Worm (Caenorhabditis elegans) whole organism, L4 larva: Measurements from ENCODE around the gene srh-55.

Source experiments
- F10B5.3 ChIP-seq: sonication (generic microtip); optimal IDR thresholded peaks from 2 replicates; lab custom pipeline; 2016; ENCODE audit warnings: mild to moderate bottlenecking, missing genetic modification characterization, missing compliant biosample characterization
- F37D6.2 ChIP-seq: sonication (generic microtip); optimal IDR thresholded peaks from 2 replicates; lab custom pipeline; 2016; ENCODE audit warnings: mild to moderate bottlenecking, missing genetic modification characterization, missing compliant biosample characterization
- F44E2.7 ChIP-seq: fragments of 200-800 bp; sonication (Bioruptor generic); IDR thresholded peaks from 2 replicates; pipeline ENCODE4 v2.1.2; 2022; ENCODE audit warnings: missing genetic modification characterization, missing compliant biosample characterization
- R02D3.7 ChIP-seq: fragments of 150-350 bp; sonication (generic microtip); optimal IDR thresholded peaks from 3 replicates; lab custom pipeline; 2014; ENCODE audit warnings: missing biosample characterization, missing genetic modification characterization
- Y105C5A.15 ChIP-seq: fragments of 200-800 bp; sonication (Bioruptor generic); IDR thresholded peaks from 2 replicates; pipeline ENCODE4 v1.3.6; 2022; ENCODE audit warnings: missing genetic modification characterization, missing compliant biosample characterization
- Y48G9A.11 ChIP-seq: fragments of 200-800 bp; sonication (Bioruptor generic); IDR thresholded peaks from 2 replicates; pipeline ENCODE4 v1.3.6; 2022; ENCODE audit warnings: missing genetic modification reagents, missing genetic modification characterization, missing compliant biosample characterization
- Y75B8A.6 ChIP-seq: fragments of 200-800 bp; sonication (Bioruptor generic); IDR thresholded peaks from 2 replicates; pipeline ENCODE4 v1.3.6; 2022; ENCODE audit warnings: missing genetic modification reagents, missing genetic modification characterization, missing compliant biosample characterization
- ZK337.2 ChIP-seq: fragments of 200-800 bp; sonication (Bioruptor generic); IDR thresholded peaks from 2 replicates; pipeline ENCODE4 v1.3.6; 2022; ENCODE audit warnings: missing genetic modification reagents, missing genetic modification characterization, missing compliant biosample characterization
- ama-1 ChIP-seq: fragments of 150-350 bp; optimal IDR thresholded peaks from 2 replicates; lab custom pipeline; 2014; ENCODE audit warnings: inconsistent platforms, mixed read lengths
- arid-1 ChIP-seq: fragments of 200-800 bp; sonication (Bioruptor generic); conservative IDR thresholded peaks from 2 replicates; pipeline ENCODE4 v1.3.6; 2022; ENCODE audit warnings: missing genetic modification reagents, missing genetic modification characterization, missing compliant biosample characterization
- ceh-20 ChIP-seq: fragments of 200-800 bp; sonication (Bioruptor generic); IDR thresholded peaks from 2 replicates; pipeline ENCODE4 v1.3.6; 2022; ENCODE audit warnings: missing genetic modification reagents, missing genetic modification characterization, missing compliant biosample characterization
- ceh-28 ChIP-seq: fragments of 150-350 bp; optimal IDR thresholded peaks from 2 replicates; lab custom pipeline; 2014; ENCODE audit warnings: missing biosample characterization, missing genetic modification reagents, missing genetic modification characterization
- ceh-44 ChIP-seq: fragments of 200-800 bp; sonication (Bioruptor generic); IDR thresholded peaks from 2 replicates; pipeline ENCODE4 v1.3.6; 2022; ENCODE audit warnings: missing genetic modification reagents, missing genetic modification characterization, missing compliant biosample characterization
- ceh-62 ChIP-seq: sonication (generic microtip); optimal IDR thresholded peaks from 2 replicates; lab custom pipeline; 2017; ENCODE audit warnings: missing biosample characterization, missing genetic modification characterization
- daf-12 ChIP-seq: fragments of 150-350 bp; optimal IDR thresholded peaks from 2 replicates; lab custom pipeline; 2014; ENCODE audit warnings: missing biosample characterization, missing genetic modification reagents, missing genetic modification characterization
- daf-16 ChIP-seq, 3 experiments: sonication (generic microtip); optimal IDR thresholded peaks; 2 replicates each; lab custom pipeline; 2016 to 2017; ENCODE audit warnings: missing genetic modification characterization in 3 of 3, missing genetic modification reagents in 3 of 3, mild to moderate bottlenecking in 2 of 3, missing compliant biosample characterization in 2 of 3, missing biosample characterization in 1 of 3, moderate library complexity in 1 of 3
- daf-8 ChIP-seq: fragments of 200-800 bp; sonication (Bioruptor generic); IDR thresholded peaks from 2 replicates; pipeline ENCODE4 v1.3.6; 2022; ENCODE audit warnings: missing genetic modification characterization, missing compliant biosample characterization
- dmd-9 ChIP-seq: fragments of 200-800 bp; sonication (Bioruptor generic); IDR thresholded peaks from 2 replicates; pipeline ENCODE4 v1.3.6; 2022; ENCODE audit warnings: missing genetic modification reagents, missing genetic modification characterization, missing compliant biosample characterization
- dpl-1 ChIP-seq: fragments of 150-350 bp; optimal IDR thresholded peaks from 2 replicates; lab custom pipeline; 2014; ENCODE audit warnings: missing biosample characterization, missing genetic modification reagents, missing genetic modification characterization
- egl-43 ChIP-seq: fragments of 200-800 bp; sonication (Bioruptor generic); IDR thresholded peaks from 2 replicates; pipeline ENCODE4 v1.3.6; 2022; ENCODE audit warnings: missing genetic modification reagents, missing genetic modification characterization, missing compliant biosample characterization
- fkh-10 ChIP-seq: fragments of 150-350 bp; optimal IDR thresholded peaks from 2 replicates; lab custom pipeline; 2014; ENCODE audit warnings: missing biosample characterization, missing genetic modification reagents, missing genetic modification characterization
- hif-1 ChIP-seq, 2 experiments: sonication (generic microtip); optimal IDR thresholded peaks; 2 replicates each; lab custom pipeline; 2016 to 2017; ENCODE audit warnings: missing compliant biosample characterization in 2 of 2, missing genetic modification characterization in 2 of 2, missing genetic modification reagents in 2 of 2, missing genotype in 2 of 2, mild to moderate bottlenecking in 1 of 2
- hlh-11 ChIP-seq: fragments of 200-800 bp; sonication (Bioruptor generic); optimal IDR thresholded peaks from 2 replicates; lab custom pipeline; 2018; ENCODE audit warnings: mild to moderate bottlenecking, missing genetic modification characterization, missing compliant biosample characterization
- lin-13 ChIP-seq: fragments of 150-350 bp; optimal IDR thresholded peaks from 2 replicates; lab custom pipeline; 2014; ENCODE audit warnings: missing biosample characterization, missing genetic modification reagents, missing genetic modification characterization
- lin-29 ChIP-seq: fragments of 200-800 bp; sonication (Bioruptor generic); IDR thresholded peaks from 2 replicates; pipeline ENCODE4 v1.3.6; 2022; ENCODE audit warnings: missing genetic modification reagents, missing genetic modification characterization, missing compliant biosample characterization
- lin-38 ChIP-seq: fragments of 200-800 bp; sonication (Bioruptor generic); IDR thresholded peaks from 2 replicates; pipeline ENCODE4 v1.3.6; 2022; ENCODE audit warnings: missing genetic modification reagents, missing genetic modification characterization, missing compliant biosample characterization
- lir-3 ChIP-seq: sonication (generic microtip); optimal IDR thresholded peaks from 2 replicates; lab custom pipeline; 2016; ENCODE audit warnings: mild to moderate bottlenecking, missing genetic modification characterization, missing compliant biosample characterization
- madf-5 ChIP-seq, 2 experiments: fragments of 200-800 bp; sonication (Bioruptor generic); IDR thresholded peaks; 2 replicates each; pipeline ENCODE4 v1.3.6; 2022; ENCODE audit warnings: missing compliant biosample characterization in 2 of 2, missing genetic modification characterization in 2 of 2
- madf-9 ChIP-seq: fragments of 200-800 bp; sonication (Bioruptor generic); conservative IDR thresholded peaks from 2 replicates; pipeline ENCODE4 v1.3.6; 2022; ENCODE audit warnings: missing genetic modification reagents, missing genetic modification characterization, missing compliant biosample characterization
- mdl-1 ChIP-seq, 2 experiments: fragments of 150-350 bp in 1 of 2; sonication (generic microtip) in 1 of 2; optimal IDR thresholded peaks; 2 replicates each; lab custom pipeline; 2014 to 2017; ENCODE audit warnings: missing biosample characterization in 2 of 2, missing genetic modification characterization in 2 of 2
- mep-1 ChIP-seq: fragments of 150-350 bp; sonication (generic microtip); optimal IDR thresholded peaks from 3 replicates; lab custom pipeline; 2014; ENCODE audit warnings: missing biosample characterization, missing genetic modification characterization
- mes-2 ChIP-seq: sonication (generic microtip); optimal IDR thresholded peaks from 2 replicates; lab custom pipeline; 2016; ENCODE audit warnings: missing genotype, mild to moderate bottlenecking, missing genetic modification characterization, missing compliant biosample characterization; ENCODE audit not compliant: poor library complexity, severe bottlenecking
- mxl-3 ChIP-seq: fragments of 200-800 bp; sonication (Bioruptor generic); optimal IDR thresholded peaks from 2 replicates; lab custom pipeline; 2018; ENCODE audit warnings: mild to moderate bottlenecking, missing genetic modification characterization, missing compliant biosample characterization
- nhr-10 ChIP-seq: fragments of 150-350 bp; optimal IDR thresholded peaks from 2 replicates; lab custom pipeline; 2014; ENCODE audit warnings: missing biosample characterization, missing genetic modification characterization
- nhr-237 ChIP-seq: sonication (generic microtip); optimal IDR thresholded peaks from 2 replicates; lab custom pipeline; 2017; ENCODE audit warnings: missing biosample characterization, missing genetic modification characterization
- nhr-28 ChIP-seq: fragments of 150-350 bp; optimal IDR thresholded peaks from 2 replicates; lab custom pipeline; 2014; ENCODE audit warnings: missing biosample characterization, missing genetic modification characterization
- nhr-6 ChIP-seq: fragments of 150-350 bp; optimal IDR thresholded peaks from 2 replicates; lab custom pipeline; 2014; ENCODE audit warnings: missing biosample characterization, missing genetic modification characterization
- php-3 ChIP-seq: fragments of 200-800 bp; sonication (Bioruptor generic); IDR thresholded peaks from 2 replicates; pipeline ENCODE4 v1.3.6; 2022; ENCODE audit warnings: missing genetic modification reagents, missing genetic modification characterization, missing compliant biosample characterization
- saeg-2 ChIP-seq: fragments of 200-800 bp; sonication (Bioruptor generic); IDR thresholded peaks from 2 replicates; pipeline ENCODE4 v1.3.6; 2022; ENCODE audit warnings: missing genetic modification reagents, missing genetic modification characterization, missing compliant biosample characterization
- sdz-12 ChIP-seq: fragments of 200-800 bp; sonication (Bioruptor generic); optimal IDR thresholded peaks from 2 replicates; lab custom pipeline; 2018; ENCODE audit warnings: mild to moderate bottlenecking, missing genetic modification characterization, missing compliant biosample characterization
- set-16 ChIP-seq: fragments of 200-800 bp; sonication (Bioruptor generic); IDR thresholded peaks from 2 replicates; pipeline ENCODE4 v1.3.6; 2022; ENCODE audit warnings: missing genetic modification reagents, missing genetic modification characterization, missing compliant biosample characterization
- skn-1 ChIP-seq: fragments of 150-350 bp; optimal IDR thresholded peaks from 2 replicates; lab custom pipeline; 2014; ENCODE audit warnings: missing biosample characterization, missing genetic modification characterization
- snpc-1.2 ChIP-seq: fragments of 200-800 bp; sonication (Bioruptor generic); IDR thresholded peaks from 2 replicates; pipeline ENCODE4 v1.3.6; 2022; ENCODE audit warnings: missing genetic modification reagents, missing genetic modification characterization, missing compliant biosample characterization
- spr-1 ChIP-seq: sonication (generic microtip); optimal IDR thresholded peaks from 2 replicates; lab custom pipeline; 2016; ENCODE audit warnings: mild to moderate bottlenecking, missing genetic modification characterization, missing compliant biosample characterization
- spr-3 ChIP-seq: fragments of 200-800 bp; sonication (Bioruptor generic); optimal IDR thresholded peaks from 2 replicates; lab custom pipeline; 2018; ENCODE audit warnings: mild to moderate bottlenecking, missing genetic modification characterization, missing compliant biosample characterization
- tag-97 ChIP-seq: fragments of 200-800 bp; sonication (Bioruptor generic); IDR thresholded peaks from 2 replicates; pipeline ENCODE4 v1.3.6; 2022; ENCODE audit warnings: missing genetic modification characterization, missing compliant biosample characterization
- unc-130 ChIP-seq: sonication (generic microtip); optimal IDR thresholded peaks from 2 replicates; lab custom pipeline; 2016; ENCODE audit warnings: missing genetic modification reagents, missing genetic modification characterization, missing compliant biosample characterization
- unc-39 ChIP-seq: sonication (generic microtip); optimal IDR thresholded peaks from 2 replicates; lab custom pipeline; 2017; ENCODE audit warnings: missing biosample characterization, missing genetic modification characterization
- vab-7 ChIP-seq: fragments of 200-800 bp; sonication (Bioruptor generic); IDR thresholded peaks from 2 replicates; pipeline ENCODE4 v1.3.6; 2022; ENCODE audit warnings: missing genetic modification reagents, missing genetic modification characterization, missing compliant biosample characterization
- zag-1 ChIP-seq: fragments of 150-350 bp; optimal IDR thresholded peaks from 2 replicates; lab custom pipeline; 2014; ENCODE audit warnings: missing biosample characterization, missing genetic modification characterization
- zip-11 ChIP-seq: fragments of 200-800 bp; sonication (Bioruptor generic); IDR thresholded peaks from 2 replicates; pipeline ENCODE4 v1.3.6; 2022; ENCODE audit warnings: missing genetic modification characterization, missing compliant biosample characterization
- ztf-7 ChIP-seq: fragments of 150-350 bp; optimal IDR thresholded peaks from 2 replicates; lab custom pipeline; 2014; ENCODE audit warnings: missing biosample characterization, missing genetic modification characterization

srh-55 gene

ce11 chrV:15189567-15189966 lies 36.2 kb downstream of the srh-55 start, which contains the start of gene cyn-3 (continued):
- TF ChIP-seq saeg-2 (GFP tag; lab: Robert Waterston, UW) (no peak), madf-5 (GFP tag; IDR thresholded peaks at IDR 0.05; lab: Robert Waterston, UW) (no peak), sdz-12 (GFP tag; lab: Kevin White, UChicago) (no peak), set-16 (no peak), lin-29 (no peak), lin-38 (GFP tag; lab: Robert Waterston, UW) (peak; percentile 98), F10B5.3 (tag; lab: Kevin White, UChicago) (no peak), mxl-3 (GFP tag; lab: Kevin White, UChicago) (no peak), Y105C5A.15 (no peak), madf-9 (GFP tag; lab: Robert Waterston, UW) (no peak), zip-11 (GFP tag; lab: Robert Waterston, UW) (no peak), dpl-1 (GFP tag; lab: Kevin White, UChicago) (peak; percentile 99), nhr-6 (tag; lab: Kevin White, UChicago) (peak; percentile 99), daf-8 (GFP tag; lab: Robert Waterston, UW) (no peak), mdl-1 (tag; optimal IDR thresholded peaks at IDR 0.05; lab: Kevin White, UChicago) (peak in 1 of 2 experiments; percentile 31), R02D3.7 (tag; lab: Kevin White, UChicago) (no peak), ceh-28 (tag; lab: Kevin White, UChicago) (no peak), php-3 (no peak), mep-1 (tag; lab: Kevin White, UChicago) (peak; percentile 86), mes-2 (tag; lab: Kevin White, UChicago) (peak; percentile 92), unc-39 (no peak), egl-43 (GFP tag; lab: Robert Waterston, UW) (no peak), spr-1 (no peak), dmd-9 (peak; percentile 59; the same call in 1 of the 2 replicates), daf-12 (tag; lab: Kevin White, UChicago) (no peak), ZK337.2 (no peak), nhr-237 (no peak), nhr-10 (tag; lab: Kevin White, UChicago) (no peak), ama-1 (lab: Kevin White, UChicago) (peak; percentile 2), tag-97 (GFP tag; lab: Robert Waterston, UW) (no peak), hlh-11 (tag; lab: Kevin White, UChicago) (peak; percentile 73), arid-1 (GFP tag; lab: Robert Waterston, UW) (peak; percentile 71), ceh-62 (tag; lab: Kevin White, UChicago) (no peak), nhr-28 (peak; percentile 59), lin-13 (GFP tag; lab: Kevin White, UChicago) (no peak), spr-3 (GFP tag; lab: Kevin White, UChicago) (no peak), Y75B8A.6 (GFP tag; lab: Robert Waterston, UW) (no peak), hif-1 (tag; optimal IDR thresholded peaks at IDR 0.05; lab: Kevin White, UChicago) (peak in 1 of 2 experiments; percentile 60), vab-7 (GFP tag; lab: Robert Waterston, UW) (no peak), snpc-1.2 (GFP tag; lab: Robert Waterston, UW) (peak; percentile 28; the same call in 1 of the 2 replicates), skn-1 (tag; lab: Kevin White, UChicago) (no peak), Y48G9A.11 (GFP tag; lab: Robert Waterston, UW) (no peak), daf-16 (GFP tag; optimal IDR thresholded peaks at IDR 0.05; lab: Kevin White, UChicago) (peak in 1 of 2 experiments; percentile 35), daf-16 (tag; optimal IDR thresholded peaks at IDR 0.05; lab: Kevin White, UChicago) (peak; percentile 65), F37D6.2 (tag; lab: Kevin White, UChicago) (peak; percentile 45), ztf-7 (tag; lab: Kevin White, UChicago) (peak; percentile 63), zag-1 (no peak), unc-130 (GFP tag; lab: Kevin White, UChicago) (peak; percentile 31), ceh-44 (GFP tag; lab: Robert Waterston, UW) (no peak), ceh-20 (no peak), fkh-10 (GFP tag; lab: Kevin White, UChicago) (peak; percentile 81), F44E2.7 (GFP tag; lab: Robert Waterston, UW) (no peak), lir-3 (no peak)
